Fruit fly (Drosophila melanogaster) S2 (cell line): ENCODE results near the gene LManI.

Source experiments
- CG8478 ChIP-seq: fragments of >200 bp; optimal IDR thresholded peaks from 2 replicates; lab custom pipeline; 2018
- CTCF ChIP-seq, 2 experiments: fragments of >200 bp; optimal IDR thresholded peaks; 2 replicates each; lab custom pipeline; 2018

DNA sequence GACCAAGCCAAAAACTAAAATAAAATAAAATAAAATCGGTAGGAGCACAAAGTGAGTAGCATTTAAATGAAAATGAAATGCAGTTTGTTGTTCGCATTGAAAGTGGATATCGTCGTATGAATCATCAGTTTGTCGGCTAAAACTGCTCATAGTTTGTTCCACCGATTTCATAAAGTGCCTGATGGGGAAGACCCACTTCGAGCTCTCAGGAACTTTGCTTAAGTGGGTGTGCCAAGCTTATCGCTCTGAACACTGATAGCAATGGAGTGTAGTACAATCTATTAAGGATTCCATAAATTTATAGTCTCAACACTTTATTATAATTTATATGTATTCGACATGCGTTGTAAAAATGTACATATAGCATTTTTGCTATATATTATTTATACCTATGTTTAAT is 45.8 kb upstream of the LManI start:
- TF ChIP-seq CG8478 (lab: Kevin White, UChicago) (no peak), CTCF (optimal IDR thresholded peaks at IDR 0.05; lab: Kevin White, UChicago) (no peak)
